Worm (Caenorhabditis elegans) whole organism, L4 larva: ENCODE results near the gene W01D2.3.

Experiments used
- F26F4.8 ChIP-seq: fragments of 200-800 bp; sonication (Bioruptor generic); conservative IDR thresholded peaks from 2 replicates; pipeline ENCODE4 v1.3.6; 2022; ENCODE audit warnings: missing genetic modification characterization, missing compliant biosample characterization
- F37D6.2 ChIP-seq: sonication (generic microtip); optimal IDR thresholded peaks from 2 replicates; lab custom pipeline; 2016; ENCODE audit warnings: mild to moderate bottlenecking, missing genetic modification characterization, missing compliant biosample characterization
- F44E2.7 ChIP-seq: fragments of 200-800 bp; sonication (Bioruptor generic); IDR thresholded peaks from 2 replicates; pipeline ENCODE4 v2.1.2; 2022; ENCODE audit warnings: missing genetic modification characterization, missing compliant biosample characterization
- F49E8.2 ChIP-seq: sonication (generic microtip); optimal IDR thresholded peaks from 2 replicates; lab custom pipeline; 2016; ENCODE audit warnings: missing compliant biosample characterization, mild to moderate bottlenecking, missing genetic modification characterization, borderline replicate concordance
- R02D3.7 ChIP-seq: fragments of 150-350 bp; sonication (generic microtip); optimal IDR thresholded peaks from 3 replicates; lab custom pipeline; 2014; ENCODE audit warnings: missing biosample characterization, missing genetic modification characterization
- T20F7.1 ChIP-seq: fragments of 200-800 bp; sonication (Bioruptor generic); optimal IDR thresholded peaks from 2 replicates; lab custom pipeline; 2018; ENCODE audit warnings: mild to moderate bottlenecking, missing genetic modification characterization, missing compliant biosample characterization
- Y105C5A.15 ChIP-seq: fragments of 200-800 bp; sonication (Bioruptor generic); IDR thresholded peaks from 2 replicates; pipeline ENCODE4 v1.3.6; 2022; ENCODE audit warnings: missing genetic modification characterization, missing compliant biosample characterization
- Y48G9A.11 ChIP-seq: fragments of 200-800 bp; sonication (Bioruptor generic); IDR thresholded peaks from 2 replicates; pipeline ENCODE4 v1.3.6; 2022; ENCODE audit warnings: missing genetic modification reagents, missing genetic modification characterization, missing compliant biosample characterization
- ZK546.5 ChIP-seq, 2 experiments: sonication (generic microtip); optimal IDR thresholded peaks; 2 replicates each; lab custom pipeline; 2017; ENCODE audit warnings: missing biosample characterization in 2 of 2, missing genetic modification characterization in 2 of 2
- aly-2 ChIP-seq: sonication (generic microtip); optimal IDR thresholded peaks from 2 replicates; lab custom pipeline; 2018; ENCODE audit warnings: missing biosample characterization, missing genetic modification characterization
- attf-4 ChIP-seq: sonication (generic microtip); optimal IDR thresholded peaks from 3 replicates; lab custom pipeline; 2017; ENCODE audit warnings: missing biosample characterization, missing genetic modification characterization
- ceh-82 ChIP-seq: sonication (generic microtip); optimal IDR thresholded peaks from 2 replicates; lab custom pipeline; 2017; ENCODE audit warnings: missing biosample characterization, missing genetic modification characterization
- cey-2 ChIP-seq: sonication (generic microtip); optimal IDR thresholded peaks from 3 replicates; lab custom pipeline; 2017; ENCODE audit warnings: missing genetic modification characterization, mild to moderate bottlenecking, missing compliant biosample characterization, antibody characterized with exemption, borderline replicate concordance; ENCODE audit not compliant: insufficient read depth
- ctbp-1 ChIP-seq: fragments of 200-800 bp; sonication (Bioruptor generic); IDR thresholded peaks from 2 replicates; pipeline ENCODE4 v1.3.6; 2022; ENCODE audit warnings: missing genetic modification reagents, missing genetic modification characterization, missing compliant biosample characterization
- daf-8 ChIP-seq: fragments of 200-800 bp; sonication (Bioruptor generic); IDR thresholded peaks from 2 replicates; pipeline ENCODE4 v1.3.6; 2022; ENCODE audit warnings: missing genetic modification characterization, missing compliant biosample characterization
- dmd-6 ChIP-seq: fragments of 200-800 bp; sonication (Bioruptor generic); IDR thresholded peaks from 2 replicates; pipeline ENCODE4 v1.3.6; 2022; ENCODE audit warnings: missing genetic modification reagents, missing genetic modification characterization, missing compliant biosample characterization
- duxl-1 ChIP-seq: sonication (generic microtip); optimal IDR thresholded peaks from 2 replicates; lab custom pipeline; 2016; ENCODE audit warnings: mild to moderate bottlenecking, missing genetic modification characterization, moderate library complexity, missing compliant biosample characterization; ENCODE audit not compliant: poor library complexity
- egl-43 ChIP-seq: fragments of 200-800 bp; sonication (Bioruptor generic); IDR thresholded peaks from 2 replicates; pipeline ENCODE4 v1.3.6; 2022; ENCODE audit warnings: missing genetic modification reagents, missing genetic modification characterization, missing compliant biosample characterization
- fkh-10 ChIP-seq: fragments of 150-350 bp; optimal IDR thresholded peaks from 2 replicates; lab custom pipeline; 2014; ENCODE audit warnings: missing biosample characterization, missing genetic modification reagents, missing genetic modification characterization
- fos-1 ChIP-seq: fragments of 150-350 bp; optimal IDR thresholded peaks from 2 replicates; lab custom pipeline; 2014; ENCODE audit warnings: missing biosample characterization, missing genetic modification characterization
- hif-1 ChIP-seq, 2 experiments: sonication (generic microtip); optimal IDR thresholded peaks; 2 replicates each; lab custom pipeline; 2016 to 2017; ENCODE audit warnings: missing compliant biosample characterization in 2 of 2, missing genetic modification characterization in 2 of 2, missing genetic modification reagents in 2 of 2, missing genotype in 2 of 2, mild to moderate bottlenecking in 1 of 2
- hlh-30 ChIP-seq: sonication (generic microtip); optimal IDR thresholded peaks from 2 replicates; lab custom pipeline; 2017; ENCODE audit warnings: antibody characterized with exemption, mild to moderate bottlenecking, missing genetic modification characterization, missing compliant biosample characterization; ENCODE audit not compliant: insufficient read depth
- hmg-1.1 ChIP-seq: fragments of 200-800 bp; sonication (Bioruptor generic); IDR thresholded peaks from 2 replicates; pipeline ENCODE4 v1.3.6; 2022; ENCODE audit warnings: missing genetic modification reagents, missing genetic modification characterization, missing compliant biosample characterization
- jun-1 ChIP-seq: fragments of 150-350 bp; optimal IDR thresholded peaks from 2 replicates; lab custom pipeline; 2014; ENCODE audit warnings: missing biosample characterization, missing genetic modification reagents, missing genetic modification characterization
- lim-7 ChIP-seq: fragments of 200-800 bp; sonication (Bioruptor generic); IDR thresholded peaks from 2 replicates; pipeline ENCODE4 v1.3.6; 2022; ENCODE audit warnings: missing genetic modification characterization, missing compliant biosample characterization
- lin-1 ChIP-seq: fragments of 200-800 bp; sonication (Bioruptor generic); IDR thresholded peaks from 2 replicates; pipeline ENCODE4 v1.3.6; 2022; ENCODE audit warnings: missing genetic modification reagents, missing genetic modification characterization, missing compliant biosample characterization
- lin-15B ChIP-seq: fragments of 150-350 bp; sonication (generic microtip); optimal IDR thresholded peaks from 3 replicates; lab custom pipeline; 2014; ENCODE audit warnings: missing biosample characterization, missing genetic modification characterization
- lin-38 ChIP-seq: fragments of 200-800 bp; sonication (Bioruptor generic); IDR thresholded peaks from 2 replicates; pipeline ENCODE4 v1.3.6; 2022; ENCODE audit warnings: missing genetic modification reagents, missing genetic modification characterization, missing compliant biosample characterization
- lin-39 ChIP-seq: fragments of 150-350 bp; optimal IDR thresholded peaks from 2 replicates; lab custom pipeline; 2014; ENCODE audit warnings: missing biosample characterization, missing genetic modification reagents, missing genetic modification characterization
- lsy-2 ChIP-seq, 2 experiments: fragments of 150-350 bp in 1 of 2; sonication (generic microtip) in 1 of 2; optimal IDR thresholded peaks; 2 replicates each; lab custom pipeline; 2014 to 2017; ENCODE audit warnings: missing biosample characterization in 2 of 2, missing genetic modification characterization in 2 of 2
- madf-5 ChIP-seq, 2 experiments: fragments of 200-800 bp; sonication (Bioruptor generic); IDR thresholded peaks; 2 replicates each; pipeline ENCODE4 v1.3.6; 2022; ENCODE audit warnings: missing compliant biosample characterization in 2 of 2, missing genetic modification characterization in 2 of 2
- mdl-1 ChIP-seq, 2 experiments: fragments of 150-350 bp in 1 of 2; sonication (generic microtip) in 1 of 2; optimal IDR thresholded peaks; 2 replicates each; lab custom pipeline; 2014 to 2017; ENCODE audit warnings: missing biosample characterization in 2 of 2, missing genetic modification characterization in 2 of 2
- mdt-29 ChIP-seq: fragments of 200-800 bp; sonication (Bioruptor generic); IDR thresholded peaks from 2 replicates; pipeline ENCODE4 v1.3.6; 2022; ENCODE audit warnings: missing genetic modification reagents, missing genetic modification characterization, missing compliant biosample characterization
- mep-1 ChIP-seq: fragments of 150-350 bp; sonication (generic microtip); optimal IDR thresholded peaks from 3 replicates; lab custom pipeline; 2014; ENCODE audit warnings: missing biosample characterization, missing genetic modification characterization
- mxl-2 ChIP-seq: fragments of 200-800 bp; sonication (Bioruptor generic); conservative IDR thresholded peaks from 2 replicates; pipeline ENCODE4 v1.3.6; 2022; ENCODE audit warnings: missing genetic modification reagents, missing genetic modification characterization, missing compliant biosample characterization
- mxl-3 ChIP-seq: fragments of 200-800 bp; sonication (Bioruptor generic); optimal IDR thresholded peaks from 2 replicates; lab custom pipeline; 2018; ENCODE audit warnings: mild to moderate bottlenecking, missing genetic modification characterization, missing compliant biosample characterization
- nhr-237 ChIP-seq: sonication (generic microtip); optimal IDR thresholded peaks from 2 replicates; lab custom pipeline; 2017; ENCODE audit warnings: missing biosample characterization, missing genetic modification characterization
- nhr-28 ChIP-seq: fragments of 150-350 bp; optimal IDR thresholded peaks from 2 replicates; lab custom pipeline; 2014; ENCODE audit warnings: missing biosample characterization, missing genetic modification characterization
- nhr-42 ChIP-seq: fragments of 200-800 bp; sonication (Bioruptor generic); IDR thresholded peaks from 2 replicates; pipeline ENCODE4 v1.3.6; 2022; ENCODE audit warnings: missing genetic modification characterization, missing compliant biosample characterization
- nhr-48 ChIP-seq: sonication (generic microtip); optimal IDR thresholded peaks from 2 replicates; lab custom pipeline; 2016; ENCODE audit warnings: mild to moderate bottlenecking, missing genetic modification characterization, missing compliant biosample characterization
- pha-4 ChIP-seq, 2 experiments: fragments of 150-350 bp in 1 of 2; fragments of 200-800 bp in 1 of 2; sonication (Bioruptor generic) in 1 of 2; IDR thresholded peaks in 1 of 2; optimal IDR thresholded peaks in 1 of 2; 2 replicates each; pipeline versions ENCODE4 v1.3.6 to Lab custom; 2014 to 2022; ENCODE audit warnings: missing genetic modification characterization in 2 of 2, missing genetic modification reagents in 2 of 2, missing biosample characterization in 1 of 2, missing compliant biosample characterization in 1 of 2
- rbr-2 ChIP-seq: sonication (generic microtip); optimal IDR thresholded peaks from 2 replicates; lab custom pipeline; 2016; ENCODE audit warnings: missing genotype, missing genetic modification characterization, missing compliant biosample characterization
- sdz-12 ChIP-seq: fragments of 200-800 bp; sonication (Bioruptor generic); optimal IDR thresholded peaks from 2 replicates; lab custom pipeline; 2018; ENCODE audit warnings: mild to moderate bottlenecking, missing genetic modification characterization, missing compliant biosample characterization
- skn-1 ChIP-seq: fragments of 150-350 bp; optimal IDR thresholded peaks from 2 replicates; lab custom pipeline; 2014; ENCODE audit warnings: missing biosample characterization, missing genetic modification characterization
- snpc-4 ChIP-seq: fragments of 150-350 bp; optimal IDR thresholded peaks from 2 replicates; lab custom pipeline; 2014; ENCODE audit warnings: missing biosample characterization, missing genetic modification characterization
- tra-1 ChIP-seq: fragments of 200-800 bp; sonication (Bioruptor generic); IDR thresholded peaks from 2 replicates; pipeline ENCODE4 v1.3.6; 2022; ENCODE audit warnings: missing genetic modification reagents, missing genetic modification characterization, missing compliant biosample characterization
- zip-11 ChIP-seq: fragments of 200-800 bp; sonication (Bioruptor generic); IDR thresholded peaks from 2 replicates; pipeline ENCODE4 v1.3.6; 2022; ENCODE audit warnings: missing genetic modification characterization, missing compliant biosample characterization

Gene W01D2.3

DNA sequence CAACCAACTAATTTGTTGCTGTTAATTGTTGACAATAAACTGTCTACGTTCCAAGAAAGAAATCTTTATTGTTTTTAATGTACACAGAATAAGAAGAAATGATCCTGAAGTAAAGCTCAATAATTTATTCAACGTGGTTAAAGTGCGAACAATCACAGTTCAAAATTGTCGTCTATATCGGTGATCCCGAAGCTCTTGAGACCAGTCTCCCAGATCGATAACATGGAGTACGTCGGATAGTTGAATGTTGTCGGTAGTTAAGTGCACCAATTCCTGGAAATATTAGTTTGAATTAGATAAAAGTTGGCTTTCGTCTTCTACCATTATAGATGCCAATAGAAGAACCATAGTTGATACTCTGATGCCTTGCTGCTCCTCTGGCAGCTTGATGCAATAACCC lies 12.0 kb upstream of the W01D2.3 start:
- 0 out of 2 replicates have a peak, but pooled peaks have one; percentile 11 for TF ChIP-seq lin-38
- no peak for TF ChIP-seq skn-1 (tag; lab: Kevin White, UChicago)
- no peak for TF ChIP-seq jun-1
- no peak for TF ChIP-seq ceh-82 (tag; lab: Kevin White, UChicago)
- no peak for TF ChIP-seq hmg-1.1 (GFP tag; lab: Robert Waterston, UW)
- TF ChIP-seq lin-1 (GFP tag; lab: Robert Waterston, UW) = no peak
- no peak for TF ChIP-seq attf-4 (tag; lab: Kevin White, UChicago)
- TF ChIP-seq R02D3.7 (tag; lab: Kevin White, UChicago) = no peak
- TF ChIP-seq ctbp-1 = 0 out of 2 replicates have a peak, but pooled peaks have one; percentile 29
- no peak for TF ChIP-seq dmd-6 (GFP tag; lab: Robert Waterston, UW)
- TF ChIP-seq cey-2 (tag; lab: Kevin White, UChicago) = no peak
- TF ChIP-seq rbr-2 (tag; lab: Kevin White, UChicago) = no peak
- TF ChIP-seq hlh-30 (tag; lab: Kevin White, UChicago) = no peak
- TF ChIP-seq mep-1 (tag; lab: Kevin White, UChicago) = no peak
- TF ChIP-seq Y48G9A.11 (GFP tag; lab: Robert Waterston, UW) = peak; percentile 30; the same call in 1 of the 2 replicates
- TF ChIP-seq lsy-2 (tag; optimal IDR thresholded peaks at IDR 0.05; lab: Kevin White, UChicago) = no peak
- TF ChIP-seq mxl-3 (GFP tag; lab: Kevin White, UChicago) = no peak
- 0 out of 2 replicates have a peak, but pooled peaks have one; percentile 20 for TF ChIP-seq mdt-29 (GFP tag; lab: Robert Waterston, UW)
- no peak for TF ChIP-seq sdz-12
- TF ChIP-seq F44E2.7 = no peak
- TF ChIP-seq lim-7 (GFP tag; lab: Robert Waterston, UW) = no peak
- TF ChIP-seq fkh-10 = no peak
- TF ChIP-seq daf-8 (GFP tag; lab: Robert Waterston, UW) = no peak
- TF ChIP-seq nhr-28 (tag; lab: Kevin White, UChicago) = no peak
- no peak for TF ChIP-seq fos-1
- no peak for TF ChIP-seq nhr-237 (tag; lab: Kevin White, UChicago)
- no peak for TF ChIP-seq zip-11 (GFP tag; lab: Robert Waterston, UW)
- TF ChIP-seq T20F7.1 (GFP tag; lab: Kevin White, UChicago) = no peak
- TF ChIP-seq nhr-42 = 0 out of 2 replicates have a peak, but pooled peaks have one; percentile 22
- no peak for TF ChIP-seq egl-43 (GFP tag; lab: Robert Waterston, UW)
- TF ChIP-seq lin-15B (tag; lab: Kevin White, UChicago) = no peak
- no peak for TF ChIP-seq F26F4.8 (GFP tag; lab: Robert Waterston, UW)
- TF ChIP-seq pha-4 (GFP tag; IDR thresholded peaks at IDR 0.05; lab: Robert Waterston, UW) = 0 out of 2 replicates have a peak, but pooled peaks have one; percentile 5
- no peak for TF ChIP-seq pha-4 (tag; optimal IDR thresholded peaks at IDR 0.05; lab: Kevin White, UChicago)
- TF ChIP-seq duxl-1 (tag; lab: Kevin White, UChicago) = no peak
- no peak for TF ChIP-seq madf-5 (GFP tag; IDR thresholded peaks at IDR 0.05; lab: Robert Waterston, UW)
- no peak for TF ChIP-seq F37D6.2 (tag; lab: Kevin White, UChicago)
- TF ChIP-seq snpc-4 (tag; lab: Kevin White, UChicago) = no peak
- TF ChIP-seq ZK546.5 (tag; optimal IDR thresholded peaks at IDR 0.05; lab: Kevin White, UChicago) = no peak
- no peak for TF ChIP-seq hif-1 (tag; optimal IDR thresholded peaks at IDR 0.05; lab: Kevin White, UChicago)
- no peak for TF ChIP-seq tra-1
- no peak for TF ChIP-seq lin-39 (tag; lab: Kevin White, UChicago)
- TF ChIP-seq mdl-1 (tag; optimal IDR thresholded peaks at IDR 0.05; lab: Kevin White, UChicago) = no peak
- no peak for TF ChIP-seq F49E8.2 (tag; lab: Kevin White, UChicago)
- no peak for TF ChIP-seq nhr-48 (tag; lab: Kevin White, UChicago)
- TF ChIP-seq Y105C5A.15 (GFP tag; lab: Robert Waterston, UW) = no peak
- no peak for TF ChIP-seq mxl-2
- no peak for TF ChIP-seq aly-2 (tag; lab: Kevin White, UChicago)
